Worm (Caenorhabditis elegans) whole organism, L4 larva: ENCODE results near the gene Y97E10C.1.
A peak's percentile ranks its signal among the peaks of the same experiment; 100 is the strongest.

Experiments
- D1046.2 ChIP-seq: fragments of 200-800 bp; sonication (Bioruptor generic); IDR thresholded peaks from 2 replicates; pipeline ENCODE4 v1.3.6; 2022; ENCODE audit warnings: missing genetic modification characterization, missing compliant biosample characterization
- F10B5.3 ChIP-seq: sonication (generic microtip); optimal IDR thresholded peaks from 2 replicates; lab custom pipeline; 2016; ENCODE audit warnings: mild to moderate bottlenecking, missing genetic modification characterization, missing compliant biosample characterization
- F26F4.8 ChIP-seq: fragments of 200-800 bp; sonication (Bioruptor generic); conservative IDR thresholded peaks from 2 replicates; pipeline ENCODE4 v1.3.6; 2022; ENCODE audit warnings: missing genetic modification characterization, missing compliant biosample characterization
- F37D6.2 ChIP-seq: sonication (generic microtip); optimal IDR thresholded peaks from 2 replicates; lab custom pipeline; 2016; ENCODE audit warnings: mild to moderate bottlenecking, missing genetic modification characterization, missing compliant biosample characterization
- T20F7.1 ChIP-seq: fragments of 200-800 bp; sonication (Bioruptor generic); optimal IDR thresholded peaks from 2 replicates; lab custom pipeline; 2018; ENCODE audit warnings: mild to moderate bottlenecking, missing genetic modification characterization, missing compliant biosample characterization
- T26A8.4 ChIP-seq: fragments of 200-800 bp; sonication (Bioruptor generic); IDR thresholded peaks from 2 replicates; pipeline ENCODE4 v1.3.6; 2022; ENCODE audit warnings: missing genetic modification characterization, missing compliant biosample characterization
- aly-2 ChIP-seq: sonication (generic microtip); optimal IDR thresholded peaks from 2 replicates; lab custom pipeline; 2018; ENCODE audit warnings: missing biosample characterization, missing genetic modification characterization
- ceh-20 ChIP-seq: fragments of 200-800 bp; sonication (Bioruptor generic); IDR thresholded peaks from 2 replicates; pipeline ENCODE4 v1.3.6; 2022; ENCODE audit warnings: missing genetic modification reagents, missing genetic modification characterization, missing compliant biosample characterization
- ceh-28 ChIP-seq: fragments of 150-350 bp; optimal IDR thresholded peaks from 2 replicates; lab custom pipeline; 2014; ENCODE audit warnings: missing biosample characterization, missing genetic modification reagents, missing genetic modification characterization
- ceh-32 ChIP-seq: sonication (generic microtip); optimal IDR thresholded peaks from 2 replicates; lab custom pipeline; 2016; ENCODE audit warnings: mild to moderate bottlenecking, missing genetic modification characterization, missing compliant biosample characterization; ENCODE audit not compliant: poor library complexity
- ceh-62 ChIP-seq: sonication (generic microtip); optimal IDR thresholded peaks from 2 replicates; lab custom pipeline; 2017; ENCODE audit warnings: missing biosample characterization, missing genetic modification characterization
- ceh-82 ChIP-seq: sonication (generic microtip); optimal IDR thresholded peaks from 2 replicates; lab custom pipeline; 2017; ENCODE audit warnings: missing biosample characterization, missing genetic modification characterization
- ces-1 ChIP-seq: fragments of 150-350 bp; sonication (generic microtip); optimal IDR thresholded peaks from 4 replicates; lab custom pipeline; 2014; ENCODE audit warnings: missing biosample characterization, missing genetic modification reagents, missing genetic modification characterization
- cey-2 ChIP-seq: sonication (generic microtip); optimal IDR thresholded peaks from 3 replicates; lab custom pipeline; 2017; ENCODE audit warnings: missing genetic modification characterization, mild to moderate bottlenecking, missing compliant biosample characterization, antibody characterized with exemption, borderline replicate concordance; ENCODE audit not compliant: insufficient read depth
- daf-12 ChIP-seq: fragments of 150-350 bp; optimal IDR thresholded peaks from 2 replicates; lab custom pipeline; 2014; ENCODE audit warnings: missing biosample characterization, missing genetic modification reagents, missing genetic modification characterization
- daf-19 ChIP-seq: fragments of 200-800 bp; sonication (Bioruptor generic); conservative IDR thresholded peaks from 2 replicates; pipeline ENCODE4 v1.3.6; 2022; ENCODE audit warnings: missing genetic modification characterization, missing compliant biosample characterization
- duxl-1 ChIP-seq: sonication (generic microtip); optimal IDR thresholded peaks from 2 replicates; lab custom pipeline; 2016; ENCODE audit warnings: mild to moderate bottlenecking, missing genetic modification characterization, moderate library complexity, missing compliant biosample characterization; ENCODE audit not compliant: poor library complexity
- egl-43 ChIP-seq: fragments of 200-800 bp; sonication (Bioruptor generic); IDR thresholded peaks from 2 replicates; pipeline ENCODE4 v1.3.6; 2022; ENCODE audit warnings: missing genetic modification reagents, missing genetic modification characterization, missing compliant biosample characterization
- fos-1 ChIP-seq: fragments of 150-350 bp; optimal IDR thresholded peaks from 2 replicates; lab custom pipeline; 2014; ENCODE audit warnings: missing biosample characterization, missing genetic modification characterization
- hlh-11 ChIP-seq: fragments of 200-800 bp; sonication (Bioruptor generic); optimal IDR thresholded peaks from 2 replicates; lab custom pipeline; 2018; ENCODE audit warnings: mild to moderate bottlenecking, missing genetic modification characterization, missing compliant biosample characterization
- hlh-30 ChIP-seq: sonication (generic microtip); optimal IDR thresholded peaks from 2 replicates; lab custom pipeline; 2017; ENCODE audit warnings: antibody characterized with exemption, mild to moderate bottlenecking, missing genetic modification characterization, missing compliant biosample characterization; ENCODE audit not compliant: insufficient read depth
- lin-13 ChIP-seq: fragments of 150-350 bp; optimal IDR thresholded peaks from 2 replicates; lab custom pipeline; 2014; ENCODE audit warnings: missing biosample characterization, missing genetic modification reagents, missing genetic modification characterization
- lin-15B ChIP-seq: fragments of 150-350 bp; sonication (generic microtip); optimal IDR thresholded peaks from 3 replicates; lab custom pipeline; 2014; ENCODE audit warnings: missing biosample characterization, missing genetic modification characterization
- lin-29 ChIP-seq: fragments of 200-800 bp; sonication (Bioruptor generic); IDR thresholded peaks from 2 replicates; pipeline ENCODE4 v1.3.6; 2022; ENCODE audit warnings: missing genetic modification reagents, missing genetic modification characterization, missing compliant biosample characterization
- lin-38 ChIP-seq: fragments of 200-800 bp; sonication (Bioruptor generic); IDR thresholded peaks from 2 replicates; pipeline ENCODE4 v1.3.6; 2022; ENCODE audit warnings: missing genetic modification reagents, missing genetic modification characterization, missing compliant biosample characterization
- lsy-2 ChIP-seq, 2 experiments: fragments of 150-350 bp in 1 of 2; sonication (generic microtip) in 1 of 2; optimal IDR thresholded peaks; 2 replicates each; lab custom pipeline; 2014 to 2017; ENCODE audit warnings: missing biosample characterization in 2 of 2, missing genetic modification characterization in 2 of 2
- madf-5 ChIP-seq, 2 experiments: fragments of 200-800 bp; sonication (Bioruptor generic); IDR thresholded peaks; 2 replicates each; pipeline ENCODE4 v1.3.6; 2022; ENCODE audit warnings: missing compliant biosample characterization in 2 of 2, missing genetic modification characterization in 2 of 2
- mdl-1 ChIP-seq, 2 experiments: fragments of 150-350 bp in 1 of 2; sonication (generic microtip) in 1 of 2; optimal IDR thresholded peaks; 2 replicates each; lab custom pipeline; 2014 to 2017; ENCODE audit warnings: missing biosample characterization in 2 of 2, missing genetic modification characterization in 2 of 2
- mdt-29 ChIP-seq: fragments of 200-800 bp; sonication (Bioruptor generic); IDR thresholded peaks from 2 replicates; pipeline ENCODE4 v1.3.6; 2022; ENCODE audit warnings: missing genetic modification reagents, missing genetic modification characterization, missing compliant biosample characterization
- mep-1 ChIP-seq: fragments of 150-350 bp; sonication (generic microtip); optimal IDR thresholded peaks from 3 replicates; lab custom pipeline; 2014; ENCODE audit warnings: missing biosample characterization, missing genetic modification characterization
- mxl-2 ChIP-seq: fragments of 200-800 bp; sonication (Bioruptor generic); conservative IDR thresholded peaks from 2 replicates; pipeline ENCODE4 v1.3.6; 2022; ENCODE audit warnings: missing genetic modification reagents, missing genetic modification characterization, missing compliant biosample characterization
- mxl-3 ChIP-seq: fragments of 200-800 bp; sonication (Bioruptor generic); optimal IDR thresholded peaks from 2 replicates; lab custom pipeline; 2018; ENCODE audit warnings: mild to moderate bottlenecking, missing genetic modification characterization, missing compliant biosample characterization
- nhr-11 ChIP-seq: fragments of 150-350 bp; optimal IDR thresholded peaks from 2 replicates; lab custom pipeline; 2014; ENCODE audit warnings: missing biosample characterization, missing genetic modification characterization
- nhr-25 ChIP-seq: sonication (generic microtip); optimal IDR thresholded peaks from 2 replicates; lab custom pipeline; 2017; ENCODE audit warnings: missing genetic modification characterization, mild to moderate bottlenecking, missing compliant biosample characterization, antibody characterized with exemption, moderate library complexity, borderline replicate concordance; ENCODE audit not compliant: insufficient read depth
- nhr-41 ChIP-seq: fragments of 200-800 bp; sonication (Bioruptor generic); IDR thresholded peaks from 2 replicates; pipeline ENCODE4 v1.3.6; 2022; ENCODE audit warnings: missing genetic modification reagents, missing genetic modification characterization, missing compliant biosample characterization
- nhr-42 ChIP-seq: fragments of 200-800 bp; sonication (Bioruptor generic); IDR thresholded peaks from 2 replicates; pipeline ENCODE4 v1.3.6; 2022; ENCODE audit warnings: missing genetic modification characterization, missing compliant biosample characterization
- nhr-48 ChIP-seq: sonication (generic microtip); optimal IDR thresholded peaks from 2 replicates; lab custom pipeline; 2016; ENCODE audit warnings: mild to moderate bottlenecking, missing genetic modification characterization, missing compliant biosample characterization
- nhr-6 ChIP-seq: fragments of 150-350 bp; optimal IDR thresholded peaks from 2 replicates; lab custom pipeline; 2014; ENCODE audit warnings: missing biosample characterization, missing genetic modification characterization
- nhr-76 ChIP-seq: fragments of 150-350 bp; optimal IDR thresholded peaks from 2 replicates; lab custom pipeline; 2014; ENCODE audit warnings: missing biosample characterization, missing genetic modification characterization
- nhr-77 ChIP-seq: fragments of 150-350 bp; optimal IDR thresholded peaks from 2 replicates; lab custom pipeline; 2014; ENCODE audit warnings: missing biosample characterization, missing genetic modification characterization
- pha-4 ChIP-seq, 2 experiments: fragments of 150-350 bp in 1 of 2; fragments of 200-800 bp in 1 of 2; sonication (Bioruptor generic) in 1 of 2; IDR thresholded peaks in 1 of 2; optimal IDR thresholded peaks in 1 of 2; 2 replicates each; pipeline versions ENCODE4 v1.3.6 to Lab custom; 2014 to 2022; ENCODE audit warnings: missing genetic modification characterization in 2 of 2, missing genetic modification reagents in 2 of 2, missing biosample characterization in 1 of 2, missing compliant biosample characterization in 1 of 2
- php-3 ChIP-seq: fragments of 200-800 bp; sonication (Bioruptor generic); IDR thresholded peaks from 2 replicates; pipeline ENCODE4 v1.3.6; 2022; ENCODE audit warnings: missing genetic modification reagents, missing genetic modification characterization, missing compliant biosample characterization
- set-16 ChIP-seq: fragments of 200-800 bp; sonication (Bioruptor generic); IDR thresholded peaks from 2 replicates; pipeline ENCODE4 v1.3.6; 2022; ENCODE audit warnings: missing genetic modification reagents, missing genetic modification characterization, missing compliant biosample characterization
- snpc-1.2 ChIP-seq: fragments of 200-800 bp; sonication (Bioruptor generic); IDR thresholded peaks from 2 replicates; pipeline ENCODE4 v1.3.6; 2022; ENCODE audit warnings: missing genetic modification reagents, missing genetic modification characterization, missing compliant biosample characterization
- spr-1 ChIP-seq: sonication (generic microtip); optimal IDR thresholded peaks from 2 replicates; lab custom pipeline; 2016; ENCODE audit warnings: mild to moderate bottlenecking, missing genetic modification characterization, missing compliant biosample characterization
- tag-97 ChIP-seq: fragments of 200-800 bp; sonication (Bioruptor generic); IDR thresholded peaks from 2 replicates; pipeline ENCODE4 v1.3.6; 2022; ENCODE audit warnings: missing genetic modification characterization, missing compliant biosample characterization
- unc-39 ChIP-seq: sonication (generic microtip); optimal IDR thresholded peaks from 2 replicates; lab custom pipeline; 2017; ENCODE audit warnings: missing biosample characterization, missing genetic modification characterization
- zag-1 ChIP-seq: fragments of 150-350 bp; optimal IDR thresholded peaks from 2 replicates; lab custom pipeline; 2014; ENCODE audit warnings: missing biosample characterization, missing genetic modification characterization
- zip-2 ChIP-seq: fragments of 150-350 bp; optimal IDR thresholded peaks from 2 replicates; lab custom pipeline; 2014; ENCODE audit warnings: missing biosample characterization, missing genetic modification characterization
- ztf-11 ChIP-seq: fragments of 150-350 bp; optimal IDR thresholded peaks from 2 replicates; lab custom pipeline; 2014; ENCODE audit warnings: missing biosample characterization, missing genetic modification characterization

Gene Y97E10C.1

ce11 chrV:7776029-7776628 is 47.5 kb downstream of the Y97E10C.1 start, which contains the start of the genes rpl-39 and rps-30 (continued):
- no peak for TF ChIP-seq F26F4.8 (GFP tag; lab: Robert Waterston, UW)
- peak; percentile 88 for TF ChIP-seq nhr-6 (tag; lab: Kevin White, UChicago)
- TF ChIP-seq ceh-62 (tag; lab: Kevin White, UChicago), result no peak
- peak; percentile 23 for TF ChIP-seq duxl-1
- no peak for TF ChIP-seq daf-19
- no peak for TF ChIP-seq zip-2 (tag; lab: Kevin White, UChicago)
- TF ChIP-seq fos-1 (tag; lab: Kevin White, UChicago), result no peak
- TF ChIP-seq nhr-41 (GFP tag; lab: Robert Waterston, UW), result no peak
- TF ChIP-seq mdl-1 (tag; optimal IDR thresholded peaks at IDR 0.05; lab: Kevin White, UChicago), result peak in 1 of 2 experiments; percentile 58
- TF ChIP-seq F10B5.3 (tag; lab: Kevin White, UChicago), result no peak
- TF ChIP-seq set-16 (GFP tag; lab: Robert Waterston, UW), result peak; percentile 35; the same call in 1 of the 2 replicates
- no peak for TF ChIP-seq madf-5 (GFP tag; IDR thresholded peaks at IDR 0.05; lab: Robert Waterston, UW)
- no peak for TF ChIP-seq snpc-1.2 (GFP tag; lab: Robert Waterston, UW)
- peak; percentile 46 for TF ChIP-seq mxl-3 (GFP tag; lab: Kevin White, UChicago)
- TF ChIP-seq ztf-11 (tag; lab: Kevin White, UChicago), result no peak
- no peak for TF ChIP-seq ceh-82 (tag; lab: Kevin White, UChicago)
- TF ChIP-seq nhr-25 (tag; lab: Kevin White, UChicago), result peak; percentile 72
- peak; percentile 96 for TF ChIP-seq nhr-77
- TF ChIP-seq F37D6.2 (tag; lab: Kevin White, UChicago), result peak; percentile 16
- TF ChIP-seq mxl-2 (GFP tag; lab: Robert Waterston, UW), result no peak
- peak; percentile 74; the same call in 1 of the 2 replicates for TF ChIP-seq nhr-42 (GFP tag; lab: Robert Waterston, UW)
- TF ChIP-seq nhr-11 (tag; lab: Kevin White, UChicago), result peak; percentile 87
- TF ChIP-seq T20F7.1, result peak; percentile 82
- TF ChIP-seq ceh-32, result no peak
- peak; percentile 77 for TF ChIP-seq lin-13 (GFP tag; lab: Kevin White, UChicago)
- TF ChIP-seq aly-2 (tag; lab: Kevin White, UChicago), result no peak
- TF ChIP-seq spr-1 (tag; lab: Kevin White, UChicago), result peak; percentile 69
- no peak for TF ChIP-seq T26A8.4 (GFP tag; lab: Robert Waterston, UW)
- no peak for TF ChIP-seq daf-12 (tag; lab: Kevin White, UChicago)
- TF ChIP-seq mep-1 (tag; lab: Kevin White, UChicago), result peak; percentile 90
- TF ChIP-seq cey-2 (tag; lab: Kevin White, UChicago), result no peak
- peak; percentile 4 to 91 for TF ChIP-seq lsy-2 (tag; optimal IDR thresholded peaks at IDR 0.05; lab: Kevin White, UChicago)
- TF ChIP-seq tag-97, result no peak
- TF ChIP-seq ces-1, result no peak
- peak; percentile 16 for TF ChIP-seq nhr-48 (tag; lab: Kevin White, UChicago)
- TF ChIP-seq nhr-76 (tag; lab: Kevin White, UChicago), result no peak
- TF ChIP-seq zag-1 (tag; lab: Kevin White, UChicago), result no peak
- TF ChIP-seq mdt-29 (GFP tag; lab: Robert Waterston, UW), result no peak
- peak; percentile 83 for TF ChIP-seq hlh-11 (tag; lab: Kevin White, UChicago)
- no peak for TF ChIP-seq php-3
- TF ChIP-seq unc-39 (tag; lab: Kevin White, UChicago), result no peak
- TF ChIP-seq ceh-28 (tag; lab: Kevin White, UChicago), result no peak
- 0 out of 2 replicates have a peak, but pooled peaks have one; percentile 38 for TF ChIP-seq pha-4 (GFP tag; IDR thresholded peaks at IDR 0.05; lab: Robert Waterston, UW)
- TF ChIP-seq pha-4 (tag; optimal IDR thresholded peaks at IDR 0.05; lab: Kevin White, UChicago), result peak; percentile 1
- peak; percentile 58 for TF ChIP-seq lin-29 (GFP tag; lab: Robert Waterston, UW)
- no peak for TF ChIP-seq egl-43 (GFP tag; lab: Robert Waterston, UW)
- peak; percentile 80 for TF ChIP-seq lin-38 (GFP tag; lab: Robert Waterston, UW)
- peak; percentile 80 for TF ChIP-seq ceh-20
- TF ChIP-seq lin-15B (tag; lab: Kevin White, UChicago), result no peak
- TF ChIP-seq hlh-30 (tag; lab: Kevin White, UChicago), result peak; percentile 78
- TF ChIP-seq D1046.2 (GFP tag; lab: Robert Waterston, UW), result no peak
